Worm (Caenorhabditis elegans) whole organism, young adult: ENCODE results near the gene best-9.

Experiments
- D2030.7 ChIP-seq: fragments of 200-800 bp; sonication (Bioruptor generic); IDR thresholded peaks from 2 replicates; pipeline ENCODE4 v1.3.6; 2022; ENCODE audit warnings: missing genetic modification reagents, missing genetic modification characterization, missing compliant biosample characterization
- F22D6.2 ChIP-seq: sonication (generic microtip); optimal IDR thresholded peaks from 2 replicates; lab custom pipeline; 2016; ENCODE audit warnings: mild to moderate bottlenecking, missing genetic modification characterization, missing compliant biosample characterization
- F23B12.7 ChIP-seq: sonication (generic microtip); optimal IDR thresholded peaks from 2 replicates; lab custom pipeline; 2017; ENCODE audit warnings: missing genetic modification characterization, mild to moderate bottlenecking, missing compliant biosample characterization, antibody characterized with exemption, moderate library complexity; ENCODE audit not compliant: insufficient read depth
- K11D2.4 ChIP-seq: fragments of 200-800 bp; sonication (Bioruptor generic); IDR thresholded peaks from 2 replicates; pipeline ENCODE4 v1.3.6; 2022; ENCODE audit warnings: missing genetic modification reagents, missing genetic modification characterization, missing compliant biosample characterization
- Y53G8AR.9 ChIP-seq: fragments of 200-800 bp; sonication (Bioruptor generic); conservative IDR thresholded peaks from 2 replicates; pipeline ENCODE4 v1.3.6; 2022; ENCODE audit warnings: missing genetic modification reagents, missing genetic modification characterization, missing compliant biosample characterization
- attf-5 ChIP-seq: fragments of 200-800 bp; sonication (Bioruptor generic); optimal IDR thresholded peaks from 2 replicates; lab custom pipeline; 2018; ENCODE audit warnings: mild to moderate bottlenecking, missing genetic modification characterization, missing compliant biosample characterization
- ekl-4 ChIP-seq: fragments of 200-800 bp; sonication (Bioruptor generic); IDR thresholded peaks from 2 replicates; pipeline ENCODE4 v1.3.6; 2022; ENCODE audit warnings: missing genetic modification reagents, missing genetic modification characterization, missing compliant biosample characterization
- hmg-1.2 ChIP-seq: fragments of 200-800 bp; sonication (Bioruptor generic); IDR thresholded peaks from 2 replicates; pipeline ENCODE4 v1.3.6; 2022; ENCODE audit warnings: missing genetic modification reagents, missing genetic modification characterization, missing compliant biosample characterization
- hsf-1 ChIP-seq: fragments of 200-800 bp; sonication (Bioruptor generic); IDR thresholded peaks from 2 replicates; pipeline ENCODE4 v1.3.6; 2022; ENCODE audit warnings: missing genetic modification reagents, missing genetic modification characterization, missing compliant biosample characterization
- lsl-1 ChIP-seq: fragments of 200-800 bp; sonication (Bioruptor generic); optimal IDR thresholded peaks from 2 replicates; lab custom pipeline; 2018; ENCODE audit warnings: mild to moderate bottlenecking, missing genetic modification characterization, moderate library complexity, missing compliant biosample characterization
- madf-6 ChIP-seq: fragments of 200-800 bp; sonication (Bioruptor generic); IDR thresholded peaks from 2 replicates; pipeline ENCODE4 v1.3.6; 2022; ENCODE audit warnings: missing genetic modification reagents, missing genetic modification characterization, missing compliant biosample characterization
- mcd-1 ChIP-seq: fragments of 200-800 bp; sonication (Bioruptor generic); IDR thresholded peaks from 2 replicates; pipeline ENCODE4 v1.3.6; 2022; ENCODE audit warnings: missing genetic modification reagents, missing genetic modification characterization, missing compliant biosample characterization
- mel-28 ChIP-seq: sonication (generic microtip); optimal IDR thresholded peaks from 2 replicates; lab custom pipeline; 2016; ENCODE audit warnings: borderline replicate concordance, mild to moderate bottlenecking, missing genetic modification characterization, missing compliant biosample characterization
- mxl-1 ChIP-seq: sonication (generic microtip); optimal IDR thresholded peaks from 2 replicates; lab custom pipeline; 2016; ENCODE audit warnings: missing genetic modification characterization, missing compliant biosample characterization
- nhr-80 ChIP-seq: sonication (generic microtip); optimal IDR thresholded peaks from 2 replicates; lab custom pipeline; 2016; ENCODE audit warnings: missing genetic modification characterization, missing compliant biosample characterization
- snpc-3.4 ChIP-seq: sonication (generic microtip); optimal IDR thresholded peaks from 2 replicates; lab custom pipeline; 2017; ENCODE audit warnings: missing genetic modification characterization, mild to moderate bottlenecking, missing compliant biosample characterization, antibody characterized with exemption, moderate library complexity, missing genotype, missing genetic modification reagents
- snpc-4 ChIP-seq, 5 experiments: fragments of 150-350 bp in 1 of 5; sonication (generic microtip) in 4 of 5; optimal IDR thresholded peaks; 2 replicates each; lab custom pipeline; 2014 to 2018; ENCODE audit warnings: missing genetic modification characterization in 5 of 5, missing biosample characterization in 3 of 5, antibody characterized with exemption in 2 of 5, mild to moderate bottlenecking in 2 of 5, missing compliant biosample characterization in 2 of 5, missing genotype in 2 of 5, moderate library complexity in 2 of 5, missing genetic modification reagents in 1 of 5
- unc-62 ChIP-seq: fragments of 150-350 bp; optimal IDR thresholded peaks from 2 replicates; lab custom pipeline; 2014; ENCODE audit warnings: missing biosample characterization, missing genetic modification reagents, missing genetic modification characterization

The best-9 gene

ce11 chrIV:6607059-6607458 is 46.5 kb downstream of the best-9 start:
- peak; percentile 6 for TF ChIP-seq nhr-80 (tag; lab: Kevin White, UChicago)
- no peak for TF ChIP-seq ekl-4 (GFP tag; lab: Robert Waterston, UW)

- peak; percentile 36; the same call in 1 of the 2 replicates for TF ChIP-seq D2030.7
- TF ChIP-seq mxl-1 (tag; lab: Kevin White, UChicago), result no peak
- TF ChIP-seq attf-5 (GFP tag; lab: Kevin White, UChicago), result peak; percentile 27
- peak; percentile 16 for TF ChIP-seq F23B12.7 (tag; lab: Kevin White, UChicago)
- no peak for TF ChIP-seq mel-28
- peak; percentile 31; the same call in 1 of the 2 replicates for TF ChIP-seq madf-6 (GFP tag; lab: Robert Waterston, UW)
- peak; percentile 100 for TF ChIP-seq hmg-1.2 (GFP tag; lab: Robert Waterston, UW)
- peak; percentile 45; the same call in 1 of the 2 replicates for TF ChIP-seq hsf-1
- TF ChIP-seq snpc-3.4 (tag; lab: Kevin White, UChicago), result no peak
- TF ChIP-seq unc-62 (GFP tag; lab: Kevin White, UChicago), result no peak
- no peak for TF ChIP-seq Y53G8AR.9 (GFP tag; lab: Robert Waterston, UW)
- no peak for TF ChIP-seq K11D2.4 (GFP tag; lab: Robert Waterston, UW)
- TF ChIP-seq mcd-1, result peak; percentile 51; the same call in 1 of the 2 replicates
- TF ChIP-seq F22D6.2 (tag; lab: Kevin White, UChicago), result no peak
- peak; percentile 32 for TF ChIP-seq lsl-1 (GFP tag; lab: Kevin White, UChicago)
- no peak for TF ChIP-seq snpc-4 (GFP tag; optimal IDR thresholded peaks at IDR 0.05; lab: Kevin White, UChicago)
- peak in 3 of 4 experiments; percentile 67 to 82 (median 74) for TF ChIP-seq snpc-4 (tag; optimal IDR thresholded peaks at IDR 0.05; lab: Kevin White, UChicago)
Measured at ce11 chrIV:6613296-6613695, 52.8 kb downstream of the best-9 start, which contains the start of gene drh-1. drh-1 (minus strand) TSS chrIV:6613353.
